Fruit fly (Drosophila melanogaster): ENCODE data around the gene Aduk.

dm6 chr3R:9321470-9321869, 13.0 kb downstream of the Aduk start, which contains the start of gene HP1e:
- no peak for TF ChIP-seq bab1 (GFP tag; optimal IDR thresholded peaks at IDR 0.05)
- no peak for TF ChIP-seq Hr96 (GFP tag; optimal IDR thresholded peaks at IDR 0.05)
